Worm (Caenorhabditis elegans): Measurements from ENCODE around the gene F14B8.5.

ce11 chrX:6939917-6940316 is 11.4 kb upstream of the F14B8.5 start, which contains the start of gene C16E9.1:
- TF ChIP-seq dao-5 (tag; optimal IDR thresholded peaks at IDR 0.05) (no peak), him-1 (tag; optimal IDR thresholded peaks at IDR 0.05) (no peak)

Data from whole organism, L4/young adult.